Fruit fly (Drosophila melanogaster) whole organism, embryonic: ENCODE data around the gene rho-5.

Experiments used
- Asciz ChIP-seq: fragments of 200-800 bp; sonication (Bioruptor generic); optimal IDR thresholded peaks from 2 replicates; lab custom pipeline; 2017; ENCODE audit warnings: missing biosample characterization, mild to moderate bottlenecking, missing genetic modification characterization, missing genetic modification reagents
- Atf6 ChIP-seq: fragments of 200-800 bp; sonication (Bioruptor generic); IDR thresholded peaks from 2 replicates; pipeline ENCODE4 v1.3.6; 2022; ENCODE audit warnings: missing biosample characterization, missing genetic modification characterization
- BEAF-32 ChIP-seq: fragments of 200-800 bp; sonication (Bioruptor generic); optimal IDR thresholded peaks from 3 replicates; lab custom pipeline; 2017; ENCODE audit warnings: missing biosample characterization, missing genetic modification characterization, mild to moderate bottlenecking, moderate library complexity, missing genetic modification reagents
- Blimp-1 ChIP-seq: fragments of 200-800 bp; sonication (Bioruptor generic); optimal IDR thresholded peaks from 3 replicates; lab custom pipeline; 2018; ENCODE audit warnings: missing biosample characterization, missing genetic modification characterization, mild to moderate bottlenecking, moderate library complexity, missing genetic modification reagents
- CG11504 ChIP-seq: fragments of 200-800 bp; sonication (Bioruptor generic); optimal IDR thresholded peaks from 3 replicates; lab custom pipeline; 2019; ENCODE audit warnings: missing biosample characterization, mild to moderate bottlenecking, missing genetic modification characterization, moderate library complexity
- CG11695 ChIP-seq: fragments of 200-800 bp; sonication (Bioruptor generic); IDR thresholded peaks from 3 replicates; pipeline ENCODE4 v1.3.6; 2022; ENCODE audit warnings: missing biosample characterization, missing genetic modification characterization
- CG12769 ChIP-seq: fragments of 200-800 bp; sonication (Bioruptor generic); optimal IDR thresholded peaks from 2 replicates; lab custom pipeline; 2019; ENCODE audit warnings: missing biosample characterization, mild to moderate bottlenecking, missing genetic modification characterization, moderate library complexity
- CG17328 ChIP-seq: fragments of 200-800 bp; sonication (Bioruptor generic); IDR thresholded peaks from 2 replicates; pipeline ENCODE4 v1.3.6; 2022; ENCODE audit warnings: missing biosample characterization, missing genetic modification characterization
- CG2712 ChIP-seq: fragments of 200-800 bp; optimal IDR thresholded peaks from 3 replicates; lab custom pipeline; 2019; ENCODE audit warnings: missing biosample characterization, mild to moderate bottlenecking, missing genetic modification characterization, moderate library complexity
- CG30020 ChIP-seq: fragments of 200-800 bp; optimal IDR thresholded peaks from 2 replicates; lab custom pipeline; 2019; ENCODE audit warnings: missing biosample characterization, mild to moderate bottlenecking, missing genetic modification characterization, moderate library complexity
- CG32532 ChIP-seq: fragments of 200-800 bp; sonication (Bioruptor generic); IDR thresholded peaks from 2 replicates; pipeline ENCODE4 v1.3.6; 2022; ENCODE audit warnings: missing biosample characterization, missing genetic modification characterization
- CG3726 ChIP-seq: fragments of 200-800 bp; sonication (Bioruptor generic); IDR thresholded peaks from 3 replicates; pipeline ENCODE4, ENCODE4 v1.3.6; 2022; ENCODE audit warnings: missing biosample characterization, missing genetic modification characterization
- CG3995 ChIP-seq: fragments of 200-800 bp; sonication (Bioruptor generic); optimal IDR thresholded peaks from 3 replicates; lab custom pipeline; 2016; ENCODE audit warnings: missing biosample characterization, missing genetic modification characterization
- CG6765 ChIP-seq: fragments of 200-800 bp; sonication (Bioruptor generic); optimal IDR thresholded peaks from 3 replicates; lab custom pipeline; 2017; ENCODE audit warnings: missing biosample characterization, mild to moderate bottlenecking, missing genetic modification characterization
- CoRest ChIP-seq: fragments of 200-800 bp; sonication (Bioruptor generic); optimal IDR thresholded peaks from 3 replicates; lab custom pipeline; 2018; ENCODE audit warnings: missing biosample characterization, mild to moderate bottlenecking, missing genetic modification characterization, moderate library complexity
- D19A ChIP-seq: fragments of 200-800 bp; optimal IDR thresholded peaks from 3 replicates; lab custom pipeline; 2019; ENCODE audit warnings: missing biosample characterization, mild to moderate bottlenecking, missing genetic modification characterization, moderate library complexity
- Dll ChIP-seq: fragments of 200-800 bp; sonication (Bioruptor generic); IDR thresholded peaks from 4 replicates; pipeline ENCODE4 v1.3.6; 2022; ENCODE audit warnings: missing biosample characterization, missing genetic modification characterization; ENCODE audit not compliant: partially characterized antibody
- Eip74EF ChIP-seq, 2 experiments: fragments of 200-800 bp in 1 of 2; fragments of >200 bp in 1 of 2; sonication (Bioruptor generic) in 1 of 2; optimal IDR thresholded peaks; 2 replicates each; lab custom pipeline; 2017 to 2019; ENCODE audit warnings: missing biosample characterization in 2 of 2, missing genetic modification characterization in 2 of 2, mild to moderate bottlenecking in 1 of 2, moderate library complexity in 1 of 2
- Ets65A ChIP-seq: fragments of 200-800 bp; sonication (Bioruptor generic); peaks from one replicate; lab custom pipeline; 2016; ENCODE audit warnings: missing biosample characterization, missing genetic modification characterization
- HLH3B ChIP-seq: fragments of 200-800 bp; sonication (Bioruptor generic); IDR thresholded peaks from 2 replicates; pipeline ENCODE4 v1.3.6; 2022; ENCODE audit warnings: missing biosample characterization, missing genetic modification characterization
- Hey ChIP-seq: fragments of 200-800 bp; sonication (Bioruptor generic); optimal IDR thresholded peaks from 3 replicates; lab custom pipeline; 2018; ENCODE audit warnings: missing biosample characterization, mild to moderate bottlenecking, missing genetic modification characterization
- HmgZ ChIP-seq: fragments of 200-800 bp; sonication (Bioruptor generic); optimal IDR thresholded peaks from 2 replicates; lab custom pipeline; 2018; ENCODE audit warnings: missing biosample characterization, mild to moderate bottlenecking, missing genetic modification characterization
- Jarid2 ChIP-seq: fragments of 200-800 bp; sonication (Bioruptor generic); optimal IDR thresholded peaks from 3 replicates; lab custom pipeline; 2017; ENCODE audit warnings: mild to moderate bottlenecking, missing biosample characterization, missing genetic modification reagents, missing genetic modification characterization
- Lim3 ChIP-seq: fragments of 200-800 bp; sonication (Bioruptor generic); IDR thresholded peaks from 2 replicates; pipeline ENCODE4 v1.3.6; 2022; ENCODE audit warnings: missing biosample characterization, missing genetic modification characterization
- Mad ChIP-seq: fragments of 200-800 bp; sonication (Bioruptor generic); optimal IDR thresholded peaks from 2 replicates; lab custom pipeline; 2016; ENCODE audit warnings: missing biosample characterization, missing genetic modification characterization
- Med ChIP-seq: fragments of 200-800 bp; sonication (Bioruptor generic); peaks from one replicate; lab custom pipeline; 2016; ENCODE audit warnings: missing biosample characterization, missing genetic modification characterization, mild to moderate bottlenecking, inconsistent platforms, moderate library complexity
- Neu2 ChIP-seq: fragments of 200-800 bp; sonication (Bioruptor generic); optimal IDR thresholded peaks from 3 replicates; lab custom pipeline; 2016; ENCODE audit warnings: missing biosample characterization, missing genetic modification characterization, borderline replicate concordance
- Ravus ChIP-seq: fragments of 200-800 bp; sonication (Bioruptor generic); IDR thresholded peaks from 2 replicates; pipeline ENCODE4 v1.3.6; 2022; ENCODE audit warnings: missing biosample characterization, missing genetic modification characterization
- Tbp ChIP-seq: fragments of >200 bp; optimal IDR thresholded peaks from 2 replicates; lab custom pipeline; 2018; ENCODE audit warnings: missing biosample characterization, missing genetic modification characterization
- Xbp1 ChIP-seq: fragments of 200-800 bp; sonication (Bioruptor generic); optimal IDR thresholded peaks from 3 replicates; lab custom pipeline; 2016; ENCODE audit warnings: missing biosample characterization, mild to moderate bottlenecking, missing genetic modification characterization
- cg ChIP-seq: fragments of 200-800 bp; sonication (Bioruptor generic); optimal IDR thresholded peaks from 3 replicates; lab custom pipeline; 2019; ENCODE audit warnings: missing biosample characterization, mild to moderate bottlenecking, missing genetic modification characterization, moderate library complexity
- chm ChIP-seq: fragments of 200-800 bp; sonication (Bioruptor generic); IDR thresholded peaks from 2 replicates; pipeline ENCODE4 v1.3.6; 2022; ENCODE audit warnings: missing biosample characterization, missing genetic modification characterization
- da ChIP-seq: fragments of 200-800 bp; sonication (Bioruptor generic); optimal IDR thresholded peaks from 2 replicates; lab custom pipeline; 2016; ENCODE audit warnings: missing biosample characterization, missing genetic modification characterization
- dysf ChIP-seq: fragments of 200-800 bp; sonication (Bioruptor generic); IDR thresholded peaks from 3 replicates; pipeline ENCODE4 v1.3.6; 2022; ENCODE audit warnings: missing biosample characterization, missing genetic modification characterization
- exex ChIP-seq: fragments of 200-800 bp; sonication (Bioruptor generic); optimal IDR thresholded peaks from 4 replicates; lab custom pipeline; 2018; ENCODE audit warnings: missing biosample characterization, mild to moderate bottlenecking, missing genetic modification characterization, moderate library complexity
- fu2 ChIP-seq: fragments of 200-800 bp; sonication (Bioruptor generic); optimal IDR thresholded peaks from 2 replicates; lab custom pipeline; 2016; ENCODE audit warnings: missing biosample characterization, missing genetic modification characterization
- gfzf ChIP-seq: fragments of 200-800 bp; sonication (Bioruptor generic); optimal IDR thresholded peaks from 2 replicates; lab custom pipeline; 2016; ENCODE audit warnings: missing biosample characterization, mild to moderate bottlenecking, missing genetic modification characterization, moderate library complexity
- hkb ChIP-seq, 2 experiments: fragments of 200-800 bp in 1 of 2; fragments of >200 bp in 1 of 2; sonication (Bioruptor generic) in 1 of 2; IDR thresholded peaks in 1 of 2; optimal IDR thresholded peaks in 1 of 2; 2 replicates each; pipeline versions ENCODE4 v1.3.6 to Lab custom; 2017 to 2022; ENCODE audit warnings: missing biosample characterization in 1 of 2, missing genetic modification characterization in 1 of 2
- kay ChIP-seq: fragments of 200-800 bp; sonication (Bioruptor generic); optimal IDR thresholded peaks from 2 replicates; lab custom pipeline; 2016; ENCODE audit warnings: missing biosample characterization, missing genetic modification characterization
- lov ChIP-seq, 2 experiments: fragments of 200-800 bp in 1 of 2; fragments of >200 bp in 1 of 2; sonication (Bioruptor generic) in 1 of 2; IDR thresholded peaks in 1 of 2; optimal IDR thresholded peaks in 1 of 2; 2 replicates in 1 of 2; 3 replicates in 1 of 2; pipeline versions ENCODE4 v1.3.6 to Lab custom; 2017 to 2022; ENCODE audit warnings: missing biosample characterization in 1 of 2, missing genetic modification characterization in 1 of 2
- p53 ChIP-seq: fragments of 200-800 bp; sonication (Bioruptor generic); optimal IDR thresholded peaks from 2 replicates; lab custom pipeline; 2016; ENCODE audit warnings: missing biosample characterization, missing genetic modification characterization
- pan ChIP-seq, 4 experiments: fragments of >200 bp in 3 of 4; fragments of 200-800 bp in 1 of 4; sonication (Bioruptor generic) in 1 of 4; optimal IDR thresholded peaks in 3 of 4; IDR thresholded peaks in 1 of 4; 2 replicates each; pipeline versions ENCODE4 v1.3.6 to Lab custom; 2017 to 2022; ENCODE audit warnings: missing biosample characterization in 2 of 4, missing genetic modification characterization in 2 of 4, mixed read lengths in 1 of 4
- tll ChIP-seq, 2 experiments: fragments of 200-800 bp in 1 of 2; fragments of >200 bp in 1 of 2; sonication (Bioruptor generic) in 1 of 2; optimal IDR thresholded peaks; 2 replicates each; lab custom pipeline; 2017 to 2019; ENCODE audit warnings: missing biosample characterization in 2 of 2, missing genetic modification characterization in 2 of 2, mild to moderate bottlenecking in 1 of 2, moderate library complexity in 1 of 2
- trem ChIP-seq: fragments of 200-800 bp; optimal IDR thresholded peaks from 3 replicates; lab custom pipeline; 2019; ENCODE audit warnings: missing biosample characterization, mild to moderate bottlenecking, missing genetic modification characterization, moderate library complexity
- tx ChIP-seq: fragments of 200-800 bp; sonication (Bioruptor generic); optimal IDR thresholded peaks from 2 replicates; lab custom pipeline; 2016; ENCODE audit warnings: missing biosample characterization, missing genetic modification characterization
- zen2 ChIP-seq: fragments of 200-800 bp; sonication (Bioruptor generic); IDR thresholded peaks from 3 replicates; pipeline ENCODE4 v1.3.6; 2022; ENCODE audit warnings: missing biosample characterization, missing genetic modification characterization; ENCODE audit not compliant: partially characterized antibody

Gene rho-5

DNA sequence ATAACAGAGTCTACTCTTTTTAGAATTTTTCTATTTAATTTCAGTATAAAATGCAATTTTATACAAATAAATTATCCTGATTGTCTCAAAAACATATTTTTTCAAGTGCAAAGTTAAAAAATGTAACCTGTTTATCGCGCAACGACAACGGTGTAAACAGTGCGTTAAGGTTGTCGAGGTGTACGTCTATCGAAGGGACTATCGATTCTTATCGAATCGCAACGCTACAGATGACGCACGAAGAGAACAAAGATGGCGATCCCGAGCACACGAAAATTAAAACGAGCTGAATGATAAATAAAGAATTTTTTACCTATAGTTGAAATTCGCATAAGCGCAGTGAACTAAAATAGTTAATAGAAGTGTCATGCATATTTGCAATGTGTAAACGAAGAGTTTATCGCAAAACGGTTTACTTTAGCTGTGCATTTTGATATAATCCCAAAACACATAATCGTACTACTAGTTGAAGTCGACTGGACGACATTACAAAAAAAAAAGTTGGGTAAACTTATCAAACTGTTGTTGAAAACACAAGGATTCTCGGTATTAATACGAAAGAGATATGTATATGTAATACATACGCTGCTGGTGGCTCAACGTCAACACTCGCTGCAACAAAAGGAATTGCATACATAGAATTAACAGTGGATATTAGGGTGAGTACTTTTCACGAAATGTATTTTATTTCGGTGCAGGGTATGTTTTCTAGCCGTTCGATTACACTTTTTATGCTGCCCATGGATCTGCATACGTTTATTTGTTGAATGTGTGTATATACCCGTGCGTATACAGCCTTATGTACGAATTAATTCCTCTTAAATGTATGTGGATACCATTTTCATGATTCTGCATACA, 14.4 kb upstream of the rho-5 start, which contains the start of gene da (continued):
- no peak for TF ChIP-seq Lim3 (GFP tag; lab: Robert Waterston, UW)
- peak; percentile 55 for TF ChIP-seq chm (GFP tag; lab: Robert Waterston, UW)
- TF ChIP-seq Hey (tag; lab: Kevin White, UChicago), result no peak
- no peak for TF ChIP-seq Blimp-1 (GFP tag; lab: Kevin White, UChicago)
- TF ChIP-seq Ravus (GFP tag; lab: Robert Waterston, UW), result no peak
- no peak for TF ChIP-seq pan (optimal IDR thresholded peaks at IDR 0.05; lab: Kevin White, UChicago)
- TF ChIP-seq pan (GFP tag; optimal IDR thresholded peaks at IDR 0.05 in 1 of 2, IDR thresholded peaks at IDR 0.05 in 1 of 2), result peak in 1 of 2 experiments; percentile 61
- peak; percentile 25 for TF ChIP-seq CG6765 (GFP tag; lab: Kevin White, UChicago)
- no peak for TF ChIP-seq lov (optimal IDR thresholded peaks at IDR 0.05; lab: Kevin White, UChicago)
- TF ChIP-seq lov (GFP tag; IDR thresholded peaks at IDR 0.05; lab: Robert Waterston, UW), result peak; percentile 64; the same call in 1 of the 3 replicates
- TF ChIP-seq tx (GFP tag; lab: Kevin White, UChicago), result peak; percentile 44
- TF ChIP-seq Mad, result peak; percentile 39
- peak; percentile 12 for TF ChIP-seq p53 (GFP tag; lab: Kevin White, UChicago)
- TF ChIP-seq Xbp1 (GFP tag; lab: Kevin White, UChicago), result peak; percentile 73
- peak; percentile 46; the same call in 2 of the 4 replicates for TF ChIP-seq Dll
- TF ChIP-seq Eip74EF (GFP tag; optimal IDR thresholded peaks at IDR 0.05; lab: Kevin White, UChicago), result peak in 1 of 2 experiments; percentile 70
- TF ChIP-seq Med (GFP tag; lab: Kevin White, UChicago), result peak; percentile 92
- peak; percentile 75 for TF ChIP-seq D19A (tag; lab: Kevin White, UChicago)
- TF ChIP-seq dysf (GFP tag; lab: Robert Waterston, UW), result peak; percentile 64; the same call in 2 of the 3 replicates
- peak; percentile 21 for TF ChIP-seq gfzf (GFP tag; lab: Kevin White, UChicago)
- peak; percentile 32 for TF ChIP-seq fu2 (GFP tag; lab: Kevin White, UChicago)
- no peak for TF ChIP-seq zen2 (GFP tag; lab: Robert Waterston, UW)
- TF ChIP-seq CG30020 (tag; lab: Kevin White, UChicago), result peak; percentile 99
- peak in 1 of 2 experiments; percentile 12 for TF ChIP-seq tll (GFP tag; optimal IDR thresholded peaks at IDR 0.05; lab: Kevin White, UChicago)
- peak; percentile 72 for TF ChIP-seq CG11504 (tag; lab: Kevin White, UChicago)
- TF ChIP-seq CG11695 (GFP tag; lab: Robert Waterston, UW), result 0 out of 3 replicates have a peak, but pooled peaks have one; percentile 38
- TF ChIP-seq hkb (optimal IDR thresholded peaks at IDR 0.05; lab: Kevin White, UChicago), result no peak
- peak; percentile 54 for TF ChIP-seq hkb (GFP tag; IDR thresholded peaks at IDR 0.05; lab: Robert Waterston, UW)
- TF ChIP-seq cg, result no peak
- peak; percentile 59 for TF ChIP-seq trem
- TF ChIP-seq kay, result peak; percentile 95
- no peak for TF ChIP-seq Jarid2
- TF ChIP-seq HLH3B (GFP tag; lab: Robert Waterston, UW), result peak; percentile 52
- TF ChIP-seq CG17328, result peak; percentile 55
- peak; percentile 23 for TF ChIP-seq Asciz (GFP tag; lab: Kevin White, UChicago)
- TF ChIP-seq Ets65A (GFP tag; lab: Kevin White, UChicago), result peak; percentile 78
- peak; percentile 71 for TF ChIP-seq CG2712
- TF ChIP-seq BEAF-32, result peak; percentile 69
- TF ChIP-seq CG12769 (tag; lab: Kevin White, UChicago), result no peak
- peak; percentile 63 for TF ChIP-seq Atf6 (GFP tag; lab: Robert Waterston, UW)
- no peak for TF ChIP-seq exex (tag; lab: Kevin White, UChicago)
- TF ChIP-seq CG3995 (GFP tag; lab: Kevin White, UChicago), result peak; percentile 63
- peak; percentile 73 for TF ChIP-seq CoRest (tag; lab: Kevin White, UChicago)
- no peak for TF ChIP-seq CG3726 (GFP tag; lab: Robert Waterston, UW)
- peak; percentile 66 for TF ChIP-seq CG32532
- peak; percentile 59 for TF ChIP-seq da (GFP tag; lab: Kevin White, UChicago)
- no peak for TF ChIP-seq Tbp (GFP tag; lab: Kevin White, UChicago)
- no peak for TF ChIP-seq Neu2
- TF ChIP-seq HmgZ, result peak; percentile 41
